Fruit fly (Drosophila melanogaster) whole organism, wandering third instar larva: ENCODE measurements around the gene Gr10a.

Experiments used
- Abd-B ChIP-seq: fragments of >200 bp; optimal IDR thresholded peaks from 2 replicates; lab custom pipeline; 2017; ENCODE audit warnings: missing biosample characterization, missing genetic modification characterization
- CG32264 ChIP-seq: fragments of 200-800 bp; sonication (Bioruptor generic); optimal IDR thresholded peaks from 2 replicates; lab custom pipeline; 2016; ENCODE audit warnings: missing biosample characterization, missing genetic modification characterization
- CG9705 ChIP-seq: fragments of 200-800 bp; sonication (Bioruptor generic); optimal IDR thresholded peaks from 2 replicates; lab custom pipeline; 2018; ENCODE audit warnings: missing biosample characterization, mild to moderate bottlenecking, missing genetic modification characterization
- CrebA ChIP-seq: fragments of 200-800 bp; sonication (Bioruptor generic); optimal IDR thresholded peaks from 2 replicates; lab custom pipeline; 2016; ENCODE audit warnings: missing biosample characterization, mild to moderate bottlenecking, missing genetic modification characterization, borderline replicate concordance
- Dfd ChIP-seq: fragments of >200 bp; optimal IDR thresholded peaks from 2 replicates; lab custom pipeline; 2017; ENCODE audit warnings: missing biosample characterization, missing genetic modification characterization
- Dif ChIP-seq: fragments of 200-275, 200-300 bp; sonication (Bioruptor generic); optimal IDR thresholded peaks from 2 replicates; lab custom pipeline; 2018; ENCODE audit warnings: missing biosample characterization, missing genetic modification characterization; ENCODE audit not compliant: partially characterized antibody
- GATAd ChIP-seq: sonication (Bioruptor generic); optimal IDR thresholded peaks from 2 replicates; lab custom pipeline; 2016; ENCODE audit warnings: missing biosample characterization, missing genetic modification characterization
- HLH106 ChIP-seq: fragments of 200-800 bp; optimal IDR thresholded peaks from 3 replicates; lab custom pipeline; 2019; ENCODE audit warnings: missing biosample characterization, mild to moderate bottlenecking, missing genetic modification characterization, moderate library complexity
- Hnf4 ChIP-seq: fragments of 200-800 bp; sonication (Bioruptor generic); optimal IDR thresholded peaks from 2 replicates; lab custom pipeline; 2016; ENCODE audit warnings: missing biosample characterization, mild to moderate bottlenecking, missing genetic modification characterization
- Hr78 ChIP-seq: fragments of >200 bp; optimal IDR thresholded peaks from 2 replicates; lab custom pipeline; 2017; ENCODE audit warnings: missing biosample characterization, missing genetic modification characterization
- Hr83 ChIP-seq: fragments of 200-300 bp; sonication (Bioruptor generic); optimal IDR thresholded peaks from 2 replicates; lab custom pipeline; 2016; ENCODE audit warnings: missing biosample characterization, mild to moderate bottlenecking, missing genetic modification characterization, moderate library complexity; ENCODE audit not compliant: poor library complexity, severe bottlenecking
- Jra ChIP-seq: sonication (Bioruptor generic); optimal IDR thresholded peaks from 2 replicates; lab custom pipeline; 2016; ENCODE audit warnings: missing biosample characterization, missing genetic modification characterization
- Mio ChIP-seq: sonication (Bioruptor generic); optimal IDR thresholded peaks from 2 replicates; lab custom pipeline; 2016; ENCODE audit warnings: missing biosample characterization, missing genetic modification characterization
- Myc ChIP-seq: fragments of >200 bp; optimal IDR thresholded peaks from 2 replicates; lab custom pipeline; 2017
- N ChIP-seq: fragments of >200 bp; optimal IDR thresholded peaks from 2 replicates; lab custom pipeline; 2018; ENCODE audit warnings: missing biosample characterization, missing external identifiers, missing genetic modification characterization
- OdsH ChIP-seq: fragments of 200-800 bp; sonication (Bioruptor generic); optimal IDR thresholded peaks from 2 replicates; lab custom pipeline; 2016; ENCODE audit warnings: missing biosample characterization, mild to moderate bottlenecking, missing genetic modification characterization
- Rel ChIP-seq, 2 experiments: fragments of 200-800 bp; sonication (Bioruptor generic) in 1 of 2; optimal IDR thresholded peaks; 2 replicates in 1 of 2; 3 replicates in 1 of 2; lab custom pipeline; 2016 to 2019; ENCODE audit warnings: mild to moderate bottlenecking in 2 of 2, missing biosample characterization in 2 of 2, missing genetic modification characterization in 2 of 2, moderate library complexity in 1 of 2
- Sp1 ChIP-seq: fragments of 200-800 bp; sonication (Bioruptor generic); optimal IDR thresholded peaks from 3 replicates; lab custom pipeline; 2019; ENCODE audit warnings: missing biosample characterization, mild to moderate bottlenecking, missing genetic modification characterization, moderate library complexity
- Vsx2 ChIP-seq: fragments of 200-300, 225-300 bp; sonication (Bioruptor generic); optimal IDR thresholded peaks from 2 replicates; lab custom pipeline; 2018; ENCODE audit warnings: missing biosample characterization, missing genetic modification characterization; ENCODE audit not compliant: partially characterized antibody
- br ChIP-seq: fragments of 200-800 bp; sonication (Bioruptor generic); optimal IDR thresholded peaks from 2 replicates; lab custom pipeline; 2016; ENCODE audit warnings: missing biosample characterization, missing genetic modification characterization
- brk ChIP-seq: fragments of 200-800 bp; sonication (Bioruptor generic); optimal IDR thresholded peaks from 2 replicates; lab custom pipeline; 2016; ENCODE audit warnings: missing biosample characterization, mild to moderate bottlenecking, missing genetic modification characterization
- dl ChIP-seq, 2 experiments: fragments of 175-275, 200-275 bp in 1 of 2; fragments of 200-275 bp in 1 of 2; sonication (Bioruptor generic); optimal IDR thresholded peaks; lab custom pipeline; 2018; ENCODE audit warnings: mild to moderate bottlenecking in 2 of 2, missing biosample characterization in 2 of 2, missing genetic modification characterization in 2 of 2, moderate library complexity in 2 of 2; ENCODE audit not compliant: partially characterized antibody in 2 of 2, insufficient read depth in 1 of 2
- dmrt93B ChIP-seq: fragments of 200-800 bp; sonication (Bioruptor generic); optimal IDR thresholded peaks from 2 replicates; lab custom pipeline; 2018; ENCODE audit warnings: missing biosample characterization, mild to moderate bottlenecking, missing genetic modification characterization
- dsf ChIP-seq: sonication (Bioruptor generic); optimal IDR thresholded peaks from 2 replicates; lab custom pipeline; 2016; ENCODE audit warnings: missing biosample characterization, missing genetic modification characterization, borderline replicate concordance
- ey ChIP-seq: fragments of 200-800 bp; sonication (Bioruptor generic); optimal IDR thresholded peaks from 2 replicates; lab custom pipeline; 2016; ENCODE audit warnings: missing biosample characterization, missing genetic modification characterization
- foxo ChIP-seq, 2 experiments: fragments of 200-800 bp; sonication (Bioruptor generic); optimal IDR thresholded peaks; 2 replicates in 1 of 2; 3 replicates in 1 of 2; lab custom pipeline; 2016 to 2017; ENCODE audit warnings: missing biosample characterization in 2 of 2, missing genetic modification characterization in 2 of 2
- fru ChIP-seq: fragments of 200-800 bp; sonication (Bioruptor generic); optimal IDR thresholded peaks from 3 replicates; lab custom pipeline; 2016; ENCODE audit warnings: missing biosample characterization, mild to moderate bottlenecking, missing genetic modification characterization
- h ChIP-seq: fragments of 200-800 bp; sonication (Bioruptor generic); optimal IDR thresholded peaks from 3 replicates; lab custom pipeline; 2016; ENCODE audit warnings: missing biosample characterization, mild to moderate bottlenecking, missing genetic modification characterization
- jim ChIP-seq: fragments of 175-275, 200-325 bp; sonication (Bioruptor generic); optimal IDR thresholded peaks from 2 replicates; lab custom pipeline; 2016; ENCODE audit warnings: missing biosample characterization, mild to moderate bottlenecking, missing genetic modification characterization
- pan ChIP-seq: fragments of >200 bp; optimal IDR thresholded peaks from 2 replicates; lab custom pipeline; 2017
- psq ChIP-seq: fragments of 200-800 bp; sonication (Bioruptor generic); optimal IDR thresholded peaks from 3 replicates; lab custom pipeline; 2017; ENCODE audit warnings: missing biosample characterization, mild to moderate bottlenecking, missing genetic modification characterization, moderate library complexity
- rgr ChIP-seq: fragments of 200-800 bp; sonication (Bioruptor generic); optimal IDR thresholded peaks from 3 replicates; lab custom pipeline; 2016; ENCODE audit warnings: missing biosample characterization, mild to moderate bottlenecking, missing genetic modification characterization
- sage ChIP-seq: fragments of 200-800 bp; sonication (Bioruptor generic); optimal IDR thresholded peaks from 2 replicates; lab custom pipeline; 2016; ENCODE audit warnings: missing biosample characterization, mild to moderate bottlenecking, missing genetic modification characterization
- tai ChIP-seq: sonication (Bioruptor generic); optimal IDR thresholded peaks from 2 replicates; lab custom pipeline; 2016; ENCODE audit warnings: missing biosample characterization, missing genetic modification characterization
- usp ChIP-seq: fragments of >200 bp; optimal IDR thresholded peaks from 2 replicates; lab custom pipeline; 2017; ENCODE audit warnings: missing biosample characterization, missing genetic modification characterization
- woc ChIP-seq: sonication (Bioruptor generic); optimal IDR thresholded peaks from 2 replicates; lab custom pipeline; 2016; ENCODE audit warnings: missing biosample characterization, mild to moderate bottlenecking, missing genetic modification characterization

Gr10a gene

DNA sequence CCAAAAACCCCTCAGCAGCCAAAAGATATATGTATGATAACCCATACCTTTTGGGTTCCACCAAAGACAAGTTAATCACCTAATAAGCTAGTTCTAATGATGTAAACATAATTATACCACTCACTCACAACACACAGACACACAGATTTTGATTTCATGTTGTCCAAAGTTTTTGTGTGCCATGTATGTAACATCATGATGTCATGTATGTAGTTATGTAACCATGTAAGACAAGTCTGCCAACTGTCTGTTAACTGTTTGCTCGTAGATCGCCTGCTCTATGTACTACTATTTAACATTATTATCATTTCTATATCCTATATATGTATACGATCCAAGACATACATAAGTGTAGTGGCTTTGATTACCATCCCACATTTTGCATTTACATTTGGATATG, 13.0 kb downstream of the Gr10a start:
- TF ChIP-seq sage (GFP tag; lab: Kevin White, UChicago): no peak
- no peak for TF ChIP-seq GATAd (GFP tag; lab: Kevin White, UChicago)
- TF ChIP-seq OdsH (GFP tag; lab: Kevin White, UChicago): no peak
- TF ChIP-seq Dfd: no peak
- TF ChIP-seq dl (GFP tag; optimal IDR thresholded peaks at IDR 0.05; lab: Kevin White, UChicago; ENCODE audit: insufficient read depth in 1 of 2, partially characterized antibody in 2 of 2): no peak
- TF ChIP-seq psq (GFP tag; lab: Kevin White, UChicago): no peak
- TF ChIP-seq CG9705: no peak
- TF ChIP-seq tai: no peak
- TF ChIP-seq h (GFP tag; lab: Kevin White, UChicago): no peak
- no peak for TF ChIP-seq Sp1
- no peak for TF ChIP-seq Hr83 (GFP tag; lab: Kevin White, UChicago)
- no peak for TF ChIP-seq woc (GFP tag; lab: Kevin White, UChicago)
- TF ChIP-seq fru (GFP tag; lab: Kevin White, UChicago): no peak
- no peak for TF ChIP-seq Jra (GFP tag; lab: Kevin White, UChicago)
- no peak for TF ChIP-seq CG32264

- TF ChIP-seq Hr78 (GFP tag; lab: Kevin White, UChicago) (no peak), foxo (GFP tag; optimal IDR thresholded peaks at IDR 0.05; lab: Kevin White, UChicago) (peak in 1 of 2 experiments; percentile 10)
Observed at dm6 chrX:11393003-11393620, 24.1 kb downstream of the Gr10a start.

DNA sequence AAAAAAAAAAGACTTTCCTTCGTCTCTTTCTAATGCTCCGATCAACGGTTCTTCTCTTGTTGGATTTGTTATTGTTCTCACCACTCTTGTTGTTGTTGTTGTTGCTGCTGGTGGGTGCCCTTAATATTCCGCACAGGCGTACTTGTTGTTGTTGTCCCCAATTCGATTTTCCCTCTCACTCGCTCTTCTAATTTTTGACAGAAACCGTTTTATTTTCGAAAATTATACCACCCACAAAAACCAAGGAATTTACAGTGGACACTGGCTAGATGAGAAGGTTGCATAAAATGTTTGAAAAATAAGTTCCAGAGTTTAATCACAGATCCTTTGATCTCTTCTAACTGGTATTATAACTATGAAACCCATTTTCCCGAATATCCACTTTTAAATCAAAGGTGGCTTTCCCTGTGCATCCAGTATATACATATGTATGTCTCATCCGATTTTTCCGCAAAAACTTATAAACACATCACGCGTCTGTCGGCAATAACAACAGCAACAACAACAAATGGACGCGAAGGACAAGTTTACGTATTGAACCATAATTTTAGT, 25.8 kb downstream of the Gr10a start:
- TF ChIP-seq Hr83 (GFP tag; lab: Kevin White, UChicago) (no peak), Hnf4 (GFP tag; lab: Kevin White, UChicago) (no peak), Sp1 (no peak), Jra (GFP tag; lab: Kevin White, UChicago) (no peak), dmrt93B (GFP tag; lab: Kevin White, UChicago) (no peak), usp (GFP tag; lab: Kevin White, UChicago) (no peak), N (GFP tag; lab: Kevin White, UChicago) (no peak), foxo (GFP tag; optimal IDR thresholded peaks at IDR 0.05; lab: Kevin White, UChicago) (no peak), h (GFP tag; lab: Kevin White, UChicago) (no peak), HLH106 (tag; lab: Kevin White, UChicago) (no peak), Myc (lab: Kevin White, UChicago) (no peak)

DNA sequence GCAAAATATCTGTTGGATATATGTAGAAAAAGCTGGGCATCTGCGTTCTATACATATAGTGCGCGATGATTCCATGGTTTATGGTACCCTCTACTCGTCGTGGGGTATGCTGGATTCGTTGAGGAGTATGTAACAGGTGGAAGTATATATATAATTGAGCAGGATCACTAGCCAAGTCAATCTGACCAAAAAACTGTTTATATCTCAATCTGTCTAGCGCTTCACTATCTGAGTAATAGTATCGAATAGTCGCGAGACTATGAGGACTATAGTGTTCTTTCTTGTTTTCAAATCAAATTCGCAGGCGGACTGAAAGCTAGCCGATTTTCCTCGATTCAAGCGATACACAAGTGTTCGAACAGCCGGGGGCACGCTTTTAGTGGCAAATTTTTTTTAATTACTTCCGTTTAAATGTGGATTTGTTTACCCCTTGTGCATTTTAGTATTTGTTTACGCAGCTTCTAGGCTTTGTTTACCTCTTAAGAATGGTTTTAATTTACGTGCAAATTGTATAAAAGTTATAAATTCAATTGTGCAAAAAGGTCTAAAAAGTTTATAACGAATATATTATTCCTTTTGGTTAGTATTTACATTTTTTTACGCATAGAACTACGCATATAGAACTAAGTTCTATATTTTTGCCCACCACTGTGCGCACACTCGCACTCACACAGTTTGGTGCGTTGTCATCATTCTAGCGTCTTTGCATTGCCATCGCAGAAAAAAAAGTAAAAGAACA, 26.4 kb downstream of the Gr10a start:
- TF ChIP-seq GATAd (GFP tag; lab: Kevin White, UChicago) (no peak), OdsH (GFP tag; lab: Kevin White, UChicago) (peak; percentile 28), Mio (GFP tag; lab: Kevin White, UChicago) (no peak), tai (peak; percentile 16), dmrt93B (GFP tag; lab: Kevin White, UChicago) (no peak), N (GFP tag; lab: Kevin White, UChicago) (no peak), Dif (GFP tag; lab: Kevin White, UChicago) (no peak), foxo (GFP tag; optimal IDR thresholded peaks at IDR 0.05; lab: Kevin White, UChicago) (peak in 1 of 2 experiments; percentile 59), dl (GFP tag; optimal IDR thresholded peaks at IDR 0.05; lab: Kevin White, UChicago; ENCODE audit: insufficient read depth in 1 of 2, partially characterized antibody in 2 of 2) (no peak), Vsx2 (GFP tag; lab: Kevin White, UChicago) (no peak), Hr83 (GFP tag; lab: Kevin White, UChicago) (no peak), Rel (GFP tag; optimal IDR thresholded peaks at IDR 0.05; lab: Kevin White, UChicago) (no peak), Rel (tag; optimal IDR thresholded peaks at IDR 0.05; lab: Kevin White, UChicago) (no peak), jim (GFP tag; lab: Kevin White, UChicago) (no peak), sage (GFP tag; lab: Kevin White, UChicago) (no peak), woc (GFP tag; lab: Kevin White, UChicago) (no peak), usp (GFP tag; lab: Kevin White, UChicago) (no peak), Hnf4 (GFP tag; lab: Kevin White, UChicago) (peak; percentile 17), br (GFP tag; lab: Kevin White, UChicago) (peak; percentile 35), ey (GFP tag; lab: Kevin White, UChicago) (peak; percentile 57), CG32264 (no peak), h (GFP tag; lab: Kevin White, UChicago) (peak; percentile 45), Dfd (no peak), HLH106 (tag; lab: Kevin White, UChicago) (peak; percentile 27), Abd-B (no peak), CrebA (GFP tag; lab: Kevin White, UChicago) (no peak), pan (lab: Kevin White, UChicago) (no peak), brk (GFP tag; lab: Kevin White, UChicago) (no peak), psq (GFP tag; lab: Kevin White, UChicago) (peak; percentile 25), Myc (lab: Kevin White, UChicago) (no peak), dsf (GFP tag; lab: Kevin White, UChicago) (no peak), fru (GFP tag; lab: Kevin White, UChicago) (peak; percentile 38), CG9705 (no peak), rgr (GFP tag; lab: Kevin White, UChicago) (peak; percentile 52), Sp1 (peak; percentile 20), Jra (GFP tag; lab: Kevin White, UChicago) (no peak), Hr78 (GFP tag; lab: Kevin White, UChicago) (no peak)
